Fruit fly (Drosophila melanogaster) whole organism, embryonic: ENCODE measurements around the gene CheB38c.

Experiments used
- CG16779 ChIP-seq: fragments of 200-800 bp; sonication (Bioruptor generic); IDR thresholded peaks from 2 replicates; pipeline ENCODE4 v1.3.6; 2022; ENCODE audit warnings: missing biosample characterization, missing genetic modification characterization
- CoRest ChIP-seq: fragments of 200-800 bp; sonication (Bioruptor generic); optimal IDR thresholded peaks from 3 replicates; lab custom pipeline; 2018; ENCODE audit warnings: missing biosample characterization, mild to moderate bottlenecking, missing genetic modification characterization, moderate library complexity

DNA sequence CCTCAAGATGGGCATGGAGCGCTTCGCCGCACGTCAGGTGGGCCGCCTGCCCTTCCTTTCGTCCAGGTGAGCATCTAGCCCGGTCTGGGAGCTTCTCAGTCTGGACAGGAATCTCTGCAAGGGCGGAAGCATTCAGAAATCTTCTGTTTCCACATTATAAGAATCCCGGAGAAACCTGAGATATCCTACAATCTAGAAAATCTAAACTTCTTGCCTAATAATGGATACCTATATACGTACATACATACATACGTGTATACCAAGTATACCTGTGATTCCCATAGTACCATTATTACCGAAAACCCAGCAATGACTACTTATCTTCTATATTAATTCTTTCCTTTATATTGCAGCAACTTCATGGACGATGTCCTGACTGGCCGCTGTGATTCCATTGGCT lies 32.6 kb downstream of the CheB38c start:
- TF ChIP-seq CG16779 (no peak), CoRest (no peak)
